In the genomic region with DNA sequence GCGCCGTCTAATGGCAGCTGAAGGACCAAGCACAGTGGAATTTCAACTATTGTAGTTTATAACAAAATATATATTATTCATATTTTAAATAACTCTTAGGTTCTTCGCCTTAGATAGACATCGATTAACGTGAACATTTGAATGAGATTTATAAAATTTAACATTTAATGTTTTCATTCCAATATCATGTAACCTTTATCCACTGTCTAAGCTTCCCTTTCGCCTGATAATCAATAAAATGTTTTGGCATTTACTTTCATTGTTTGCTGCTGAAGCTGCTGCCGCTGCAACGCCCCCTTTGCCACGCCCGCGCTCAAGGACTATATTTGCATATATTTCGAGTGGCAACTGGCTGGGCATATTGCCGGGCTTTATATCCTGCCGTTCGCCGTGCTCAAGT, we compare ENCODE assay signal across 4 fruit fly cellular contexts.
TF ChIP-seq lines count a peak whose summit lies in the region.

No protein-coding gene starts in this region.

- TF ChIP-seq CTCF in whole organism, embryonic (GFP tag; optimal IDR thresholded peaks at IDR 0.05; lab: Kevin White, UChicago): no peak

TF ChIP-seq in whole organism, embryonic, 481 proteins besides CTCF, POLR2A, EP300 and RAD21 (continues in another document):
- TF ChIP-seq CG7839 (tag; optimal IDR thresholded peaks at IDR 0.05; lab: Kevin White, UChicago): peak; percentile 8
- TF ChIP-seq dmrt99B (tag; optimal IDR thresholded peaks at IDR 0.05; lab: Kevin White, UChicago): peak; percentile 38
- peak; percentile 54 for TF ChIP-seq onecut (GFP tag; IDR thresholded peaks at IDR 0.05; lab: Robert Waterston, UW)
- 0 out of 2 replicates have a peak, but pooled peaks have one; percentile 14 for TF ChIP-seq CG6689 (GFP tag; IDR thresholded peaks at IDR 0.05; lab: Robert Waterston, UW)
- peak; percentile 6 for TF ChIP-seq sens (GFP tag; lab: Kevin White, UChicago)
- no peak for TF ChIP-seq CG31388 (GFP tag; optimal IDR thresholded peaks at IDR 0.05; lab: Kevin White, UChicago)
- TF ChIP-seq row (GFP tag; IDR thresholded peaks at IDR 0.05; lab: Robert Waterston, UW): peak; percentile 47; the same call in 2 of the 3 replicates
- TF ChIP-seq abd-A (tag; optimal IDR thresholded peaks at IDR 0.05; lab: Kevin White, UChicago): no peak
- TF ChIP-seq CG15269 (tag; optimal IDR thresholded peaks at IDR 0.05; lab: Kevin White, UChicago): peak; percentile 3
- TF ChIP-seq ATbp (GFP tag; optimal IDR thresholded peaks at IDR 0.05; lab: Kevin White, UChicago): peak; percentile 3
- peak; percentile 4 for TF ChIP-seq PHDP (tag; optimal IDR thresholded peaks at IDR 0.05; lab: Kevin White, UChicago)
- no peak for TF ChIP-seq CoRest (tag; optimal IDR thresholded peaks at IDR 0.05; lab: Kevin White, UChicago)
- TF ChIP-seq CG13424 (tag; optimal IDR thresholded peaks at IDR 0.05; lab: Kevin White, UChicago): peak; percentile 10
- no peak for TF ChIP-seq CG14014 (GFP tag; IDR thresholded peaks at IDR 0.05; lab: Robert Waterston, UW)
- peak; percentile 37 for TF ChIP-seq Sox102F (GFP tag; optimal IDR thresholded peaks at IDR 0.05; lab: Kevin White, UChicago)
- no peak for TF ChIP-seq odd (GFP tag; optimal IDR thresholded peaks at IDR 0.05; lab: Kevin White, UChicago)
- TF ChIP-seq run (tag; optimal IDR thresholded peaks at IDR 0.05; lab: Kevin White, UChicago): no peak
- peak; percentile 18 for TF ChIP-seq Fer1 (GFP tag; optimal IDR thresholded peaks at IDR 0.05; lab: Kevin White, UChicago)
- TF ChIP-seq bsh (GFP tag; optimal IDR thresholded peaks at IDR 0.05; lab: Kevin White, UChicago): peak in 1 of 2 experiments; percentile 23
- TF ChIP-seq fru (optimal IDR thresholded peaks at IDR 0.05; lab: Kevin White, UChicago): no peak
- 0 out of 2 replicates have a peak, but pooled peaks have one; percentile 9 for TF ChIP-seq Xrp1 (GFP tag; IDR thresholded peaks at IDR 0.05; lab: Robert Waterston, UW)

TF ChIP-seq in whole organism, prepupa, 60 proteins besides CTCF, POLR2A, EP300 and RAD21:
- TF ChIP-seq Eip78C (GFP tag; lab: Kevin White, UChicago): peak; percentile 38
- peak; percentile 51 for TF ChIP-seq svp (GFP tag; lab: Kevin White, UChicago)
- no peak for TF ChIP-seq achi (GFP tag; optimal IDR thresholded peaks at IDR 0.05; lab: Kevin White, UChicago)
TF ChIP-seq in whole organism, prepupa: peak in this region for 2.

TF ChIP-seq in whole organism, pupa, 21 proteins besides CTCF, POLR2A, EP300 and RAD21:
- TF ChIP-seq CG13204 (GFP tag; optimal IDR thresholded peaks at IDR 0.05; lab: Kevin White, UChicago): no peak
- TF ChIP-seq CG8301 (tag; optimal IDR thresholded peaks at IDR 0.05; lab: Kevin White, UChicago): no peak
- no peak for TF ChIP-seq CG4496 (GFP tag; IDR thresholded peaks at IDR 0.05; lab: Robert Waterston, UW)
- no peak for TF ChIP-seq Pif1B (GFP tag; optimal IDR thresholded peaks at IDR 0.05; lab: Kevin White, UChicago)
- TF ChIP-seq CG8159 (tag; optimal IDR thresholded peaks at IDR 0.05; lab: Kevin White, UChicago): peak; percentile 4

TF ChIP-seq in whole organism, wandering third instar larva, 38 proteins besides CTCF, POLR2A, EP300 and RAD21:
- TF ChIP-seq Vsx2 (GFP tag; optimal IDR thresholded peaks at IDR 0.05; lab: Kevin White, UChicago; ENCODE audit: partially characterized antibody): no peak
- TF ChIP-seq Sp1 (GFP tag; optimal IDR thresholded peaks at IDR 0.05; lab: Kevin White, UChicago): peak; percentile 2
- peak; percentile 1 for TF ChIP-seq HLH106 (tag; optimal IDR thresholded peaks at IDR 0.05; lab: Kevin White, UChicago)
- TF ChIP-seq Dif (GFP tag; optimal IDR thresholded peaks at IDR 0.05; lab: Kevin White, UChicago; ENCODE audit: partially characterized antibody): no peak
- TF ChIP-seq foxo (GFP tag; optimal IDR thresholded peaks at IDR 0.05; lab: Kevin White, UChicago): no peak
